Worm (Caenorhabditis elegans) whole organism, L3 larva: ENCODE results near the gene spe-36.

Experiments
- ceh-16 ChIP-seq: sonication (generic microtip); optimal IDR thresholded peaks from 2 replicates; lab custom pipeline; 2017; ENCODE audit warnings: missing biosample characterization, missing genetic modification characterization
- fos-1 ChIP-seq: fragments of 150-350 bp; optimal IDR thresholded peaks from 2 replicates; lab custom pipeline; 2014; ENCODE audit warnings: missing biosample characterization, missing genetic modification characterization
- nhr-77 ChIP-seq: fragments of 150-350 bp; optimal IDR thresholded peaks from 2 replicates; lab custom pipeline; 2014; ENCODE audit warnings: missing biosample characterization, missing genetic modification characterization
- zag-1 ChIP-seq: fragments of 150-350 bp; optimal IDR thresholded peaks from 2 replicates; lab custom pipeline; 2014; ENCODE audit warnings: missing biosample characterization, missing genetic modification characterization

DNA sequence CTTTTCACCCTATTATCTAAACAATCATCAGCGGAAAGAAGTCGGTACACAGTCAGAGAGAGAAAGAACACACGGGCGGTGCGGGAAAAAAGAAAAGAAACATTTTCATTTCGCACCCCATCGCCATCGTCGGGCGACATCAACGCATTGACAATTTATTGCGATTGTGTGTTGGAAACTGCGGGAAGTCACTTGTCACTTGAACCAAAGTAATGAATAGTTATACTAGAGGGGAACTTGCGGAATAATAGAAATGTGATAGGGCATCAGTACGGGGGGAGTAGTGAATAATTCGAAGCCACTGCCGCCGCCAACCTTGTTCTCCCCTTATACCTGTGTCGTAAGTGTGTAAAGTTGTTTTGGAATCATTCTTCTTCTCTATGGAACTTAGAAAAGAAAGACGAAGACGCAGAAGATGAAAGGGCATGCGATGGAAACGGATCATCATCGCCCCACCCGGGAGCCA, 20.7 kb downstream of the spe-36 start:
- no peak for TF ChIP-seq fos-1 (tag; lab: Kevin White, UChicago)
- no peak for TF ChIP-seq nhr-77
- no peak for TF ChIP-seq zag-1 (tag; lab: Kevin White, UChicago)
- TF ChIP-seq ceh-16 (tag; lab: Kevin White, UChicago) = no peak
